Worm (Caenorhabditis elegans): ENCODE results near the gene mcm-2.

ce11 chrII:11954208-11954607, 52.2 kb downstream of the mcm-2 start, which contains the start of gene W03C9.6:
- TF ChIP-seq elt-2 (tag; optimal IDR thresholded peaks at IDR 0.05), result no peak
- no peak for TF ChIP-seq nhr-237 (tag; optimal IDR thresholded peaks at IDR 0.05)
- no peak for TF ChIP-seq nhr-77 (tag; optimal IDR thresholded peaks at IDR 0.05)
- no peak for TF ChIP-seq pqm-1 (tag; optimal IDR thresholded peaks at IDR 0.05)
- no peak for TF ChIP-seq lsy-12 (tag; optimal IDR thresholded peaks at IDR 0.05)
- no peak for TF ChIP-seq tbx-2 (tag; optimal IDR thresholded peaks at IDR 0.05)
- no peak for TF ChIP-seq ama-1 (optimal IDR thresholded peaks at IDR 0.05)
- TF ChIP-seq ceh-9 (tag; optimal IDR thresholded peaks at IDR 0.05), result no peak
- no peak for TF ChIP-seq unc-39 (tag; optimal IDR thresholded peaks at IDR 0.05)
- no peak for TF ChIP-seq nhr-12 (tag; optimal IDR thresholded peaks at IDR 0.05)
- no peak for TF ChIP-seq fkh-10 (GFP tag; optimal IDR thresholded peaks at IDR 0.05)
- TF ChIP-seq ceh-28 (tag; optimal IDR thresholded peaks at IDR 0.05), result no peak
- no peak for TF ChIP-seq nhr-23 (tag; optimal IDR thresholded peaks at IDR 0.05)
